Fruit fly (Drosophila melanogaster) whole organism, embryonic: ENCODE data around the gene CG42710.

Experiments used
- Antp ChIP-seq: fragments of 200-800 bp; sonication (Bioruptor generic); optimal IDR thresholded peaks from 3 replicates; lab custom pipeline; 2016; ENCODE audit warnings: missing biosample characterization, missing genetic modification characterization
- B-H1 ChIP-seq: fragments of 200-800 bp; sonication (Bioruptor generic); IDR thresholded peaks from 3 replicates; pipeline ENCODE4 v1.3.6; 2022; ENCODE audit warnings: missing biosample characterization, missing genetic modification characterization
- BtbVII ChIP-seq: fragments of 200-800 bp; sonication (Bioruptor generic); optimal IDR thresholded peaks from 3 replicates; lab custom pipeline; 2017; ENCODE audit warnings: missing biosample characterization, mild to moderate bottlenecking, missing genetic modification characterization
- CG11398 ChIP-seq: fragments of 200-800 bp; sonication (Bioruptor generic); optimal IDR thresholded peaks from 2 replicates; lab custom pipeline; 2016; ENCODE audit warnings: missing biosample characterization, missing genetic modification characterization
- CG12659 ChIP-seq: fragments of 200-800 bp; sonication (Bioruptor generic); optimal IDR thresholded peaks from 3 replicates; lab custom pipeline; 2017; ENCODE audit warnings: mild to moderate bottlenecking, missing biosample characterization, missing genetic modification reagents, missing genetic modification characterization
- CG12744 ChIP-seq: fragments of 200-800 bp; sonication (Bioruptor generic); optimal IDR thresholded peaks from 2 replicates; lab custom pipeline; 2016; ENCODE audit warnings: missing biosample characterization, missing genetic modification characterization
- CG13123 ChIP-seq: fragments of 200-800 bp; sonication (Bioruptor generic); optimal IDR thresholded peaks from 2 replicates; lab custom pipeline; 2016; ENCODE audit warnings: missing biosample characterization, missing genetic modification characterization
- CG16813 ChIP-seq: fragments of 200-800 bp; sonication (Bioruptor generic); IDR thresholded peaks from 3 replicates; pipeline ENCODE4 v1.3.6; 2022; ENCODE audit warnings: missing biosample characterization, missing genetic modification characterization; ENCODE audit not compliant: partially characterized antibody
- CG17802 ChIP-seq: fragments of 200-800 bp; sonication (Bioruptor generic); optimal IDR thresholded peaks from 2 replicates; lab custom pipeline; 2018; ENCODE audit warnings: missing biosample characterization, mild to moderate bottlenecking, missing genetic modification characterization, moderate library complexity
- CG17912 ChIP-seq: fragments of 200-800 bp; sonication (Bioruptor generic); optimal IDR thresholded peaks from 2 replicates; lab custom pipeline; 2018; ENCODE audit warnings: missing biosample characterization, mild to moderate bottlenecking, missing genetic modification characterization
- CG1832 ChIP-seq: fragments of 200-800 bp; sonication (Bioruptor generic); optimal IDR thresholded peaks from 2 replicates; lab custom pipeline; 2017; ENCODE audit warnings: missing biosample characterization, mild to moderate bottlenecking, missing genetic modification characterization, inconsistent platforms
- CG2120 ChIP-seq: fragments of 200-800 bp; sonication (Bioruptor generic); optimal IDR thresholded peaks from 3 replicates; lab custom pipeline; 2016; ENCODE audit warnings: missing biosample characterization, missing genetic modification characterization
- CG2678 ChIP-seq: fragments of 200-800 bp; sonication (Bioruptor generic); optimal IDR thresholded peaks from 3 replicates; lab custom pipeline; 2019; ENCODE audit warnings: missing biosample characterization, mild to moderate bottlenecking, missing genetic modification characterization, moderate library complexity
- CG32532 ChIP-seq: fragments of 200-800 bp; sonication (Bioruptor generic); IDR thresholded peaks from 2 replicates; pipeline ENCODE4 v1.3.6; 2022; ENCODE audit warnings: missing biosample characterization, missing genetic modification characterization
- CG4617 ChIP-seq: fragments of 200-800 bp; sonication (Bioruptor generic); optimal IDR thresholded peaks from 3 replicates; lab custom pipeline; 2016; ENCODE audit warnings: missing biosample characterization, missing genetic modification characterization, borderline replicate concordance
- CG6791 ChIP-seq: fragments of 200-800 bp; sonication (Bioruptor generic); IDR thresholded peaks from 3 replicates; pipeline ENCODE4 v1.3.6; 2022; ENCODE audit warnings: missing biosample characterization, missing genetic modification characterization; ENCODE audit not compliant: partially characterized antibody
- CG8359 ChIP-seq: fragments of 200-800 bp; sonication (Bioruptor generic); optimal IDR thresholded peaks from 2 replicates; lab custom pipeline; 2017; ENCODE audit warnings: missing biosample characterization, mild to moderate bottlenecking, missing genetic modification characterization, borderline replicate concordance
- CG8924 ChIP-seq: fragments of 200-800 bp; optimal IDR thresholded peaks from 3 replicates; lab custom pipeline; 2019; ENCODE audit warnings: missing biosample characterization, mild to moderate bottlenecking, missing genetic modification characterization, moderate library complexity
- CG9215 ChIP-seq: fragments of 200-800 bp; sonication (Bioruptor generic); IDR thresholded peaks from 2 replicates; pipeline ENCODE4 v1.3.6; 2022; ENCODE audit warnings: missing biosample characterization, missing genetic modification characterization
- CG9876 ChIP-seq: fragments of 200-800 bp; sonication (Bioruptor generic); optimal IDR thresholded peaks from 2 replicates; lab custom pipeline; 2016; ENCODE audit warnings: missing biosample characterization, missing genetic modification characterization
- D ChIP-seq, 2 experiments: fragments of 200-800 bp in 1 of 2; fragments of >200 bp in 1 of 2; sonication (Bioruptor generic) in 1 of 2; optimal IDR thresholded peaks; 2 replicates in 1 of 2; 3 replicates in 1 of 2; lab custom pipeline; 2017; ENCODE audit warnings: mild to moderate bottlenecking in 1 of 2, missing biosample characterization in 1 of 2, missing genetic modification characterization in 1 of 2, missing genetic modification reagents in 1 of 2
- Eip74EF ChIP-seq, 2 experiments: fragments of 200-800 bp in 1 of 2; fragments of >200 bp in 1 of 2; sonication (Bioruptor generic) in 1 of 2; optimal IDR thresholded peaks; 2 replicates each; lab custom pipeline; 2017 to 2019; ENCODE audit warnings: missing biosample characterization in 2 of 2, missing genetic modification characterization in 2 of 2, mild to moderate bottlenecking in 1 of 2, moderate library complexity in 1 of 2
- Fer1 ChIP-seq: fragments of 200-800 bp; sonication (Bioruptor generic); optimal IDR thresholded peaks from 2 replicates; lab custom pipeline; 2017; ENCODE audit warnings: missing biosample characterization, mild to moderate bottlenecking, missing genetic modification characterization
- HLH4C ChIP-seq: fragments of 200-800 bp; sonication (Bioruptor generic); IDR thresholded peaks from 3 replicates; pipeline ENCODE4 v1.3.6; 2022; ENCODE audit warnings: missing biosample characterization, missing genetic modification characterization; ENCODE audit not compliant: partially characterized antibody
- HLHmδ ChIP-seq: fragments of 200-800 bp; sonication (Bioruptor generic); optimal IDR thresholded peaks from 2 replicates; lab custom pipeline; 2018; ENCODE audit warnings: missing biosample characterization, mild to moderate bottlenecking, missing genetic modification characterization, moderate library complexity
- NC2α ChIP-seq: fragments of 200-800 bp; sonication (Bioruptor generic); optimal IDR thresholded peaks from 2 replicates; lab custom pipeline; 2016; ENCODE audit warnings: missing biosample characterization, missing genetic modification characterization
- NfI ChIP-seq: fragments of 200-800 bp; sonication (Bioruptor generic); optimal IDR thresholded peaks from 3 replicates; lab custom pipeline; 2018; ENCODE audit warnings: missing biosample characterization, mild to moderate bottlenecking, missing genetic modification characterization, moderate library complexity
- Oaz ChIP-seq: fragments of 200-800 bp; sonication (Bioruptor generic); IDR thresholded peaks from 2 replicates; pipeline ENCODE4 v1.3.6; 2022; ENCODE audit warnings: missing biosample characterization, missing genetic modification characterization
- ase ChIP-seq: fragments of 200-800 bp; sonication (Bioruptor generic); IDR thresholded peaks from 3 replicates; pipeline ENCODE4 v1.3.6; 2022; ENCODE audit warnings: missing biosample characterization, missing genetic modification characterization
- bbx ChIP-seq: fragments of 200-800 bp; sonication (Bioruptor generic); IDR thresholded peaks from 2 replicates; pipeline ENCODE4 v1.3.6; 2022; ENCODE audit warnings: missing biosample characterization, missing genetic modification characterization; ENCODE audit not compliant: partially characterized antibody
- cas ChIP-seq: fragments of 200-800 bp; sonication (Bioruptor generic); IDR thresholded peaks from 2 replicates; pipeline ENCODE4 v1.3.6; 2022; ENCODE audit warnings: missing biosample characterization, missing genetic modification characterization
- h ChIP-seq: fragments of >200 bp; optimal IDR thresholded peaks from 2 replicates; lab custom pipeline; 2017
- jing ChIP-seq: fragments of 200-800 bp; sonication (Bioruptor generic); optimal IDR thresholded peaks from 2 replicates; lab custom pipeline; 2018; ENCODE audit warnings: missing biosample characterization, mild to moderate bottlenecking, missing genetic modification characterization
- ken ChIP-seq: fragments of 200-800 bp; sonication (Bioruptor generic); IDR thresholded peaks from 3 replicates; pipeline ENCODE4 v1.3.6; 2022; ENCODE audit warnings: missing biosample characterization, missing genetic modification characterization
- lbe ChIP-seq: fragments of 200-800 bp; sonication (Bioruptor generic); optimal IDR thresholded peaks from 2 replicates; lab custom pipeline; 2016; ENCODE audit warnings: missing biosample characterization, mild to moderate bottlenecking, missing genetic modification characterization
- lov ChIP-seq, 2 experiments: fragments of 200-800 bp in 1 of 2; fragments of >200 bp in 1 of 2; sonication (Bioruptor generic) in 1 of 2; IDR thresholded peaks in 1 of 2; optimal IDR thresholded peaks in 1 of 2; 2 replicates in 1 of 2; 3 replicates in 1 of 2; pipeline versions ENCODE4 v1.3.6 to Lab custom; 2017 to 2022; ENCODE audit warnings: missing biosample characterization in 1 of 2, missing genetic modification characterization in 1 of 2
- luna ChIP-seq: fragments of 200-800 bp; sonication (Bioruptor generic); optimal IDR thresholded peaks from 2 replicates; lab custom pipeline; 2016; ENCODE audit warnings: missing biosample characterization, missing genetic modification characterization
- nau ChIP-seq: fragments of 200-800 bp; sonication (Bioruptor generic); optimal IDR thresholded peaks from 3 replicates; lab custom pipeline; 2017; ENCODE audit warnings: missing biosample characterization, mild to moderate bottlenecking, missing genetic modification characterization, missing genetic modification reagents
- pan ChIP-seq, 4 experiments: fragments of >200 bp in 3 of 4; fragments of 200-800 bp in 1 of 4; sonication (Bioruptor generic) in 1 of 4; optimal IDR thresholded peaks in 3 of 4; IDR thresholded peaks in 1 of 4; 2 replicates each; pipeline versions ENCODE4 v1.3.6 to Lab custom; 2017 to 2022; ENCODE audit warnings: missing biosample characterization in 2 of 4, missing genetic modification characterization in 2 of 4, mixed read lengths in 1 of 4
- pfk ChIP-seq: fragments of 200-800 bp; sonication (Bioruptor generic); optimal IDR thresholded peaks from 2 replicates; lab custom pipeline; 2018; ENCODE audit warnings: missing biosample characterization, mild to moderate bottlenecking, missing genetic modification characterization, moderate library complexity
- psq ChIP-seq: fragments of 200-800 bp; sonication (Bioruptor generic); optimal IDR thresholded peaks from 2 replicates; lab custom pipeline; 2017; ENCODE audit warnings: missing biosample characterization, missing genetic modification characterization
- run ChIP-seq: fragments of 200-800 bp; sonication (Bioruptor generic); optimal IDR thresholded peaks from 3 replicates; lab custom pipeline; 2018; ENCODE audit warnings: missing biosample characterization, mild to moderate bottlenecking, missing genetic modification characterization
- salm ChIP-seq: fragments of 200-800 bp; sonication (Bioruptor generic); optimal IDR thresholded peaks from 2 replicates; lab custom pipeline; 2018; ENCODE audit warnings: missing biosample characterization, mild to moderate bottlenecking, missing genetic modification characterization
- sna ChIP-seq: fragments of 200-800 bp; sonication (Bioruptor generic); IDR thresholded peaks from 2 replicates; pipeline ENCODE4 v1.3.6; 2022; ENCODE audit warnings: missing biosample characterization, missing genetic modification characterization; ENCODE audit not compliant: partially characterized antibody
- tll ChIP-seq, 2 experiments: fragments of 200-800 bp in 1 of 2; fragments of >200 bp in 1 of 2; sonication (Bioruptor generic) in 1 of 2; optimal IDR thresholded peaks; 2 replicates each; lab custom pipeline; 2017 to 2019; ENCODE audit warnings: missing biosample characterization in 2 of 2, missing genetic modification characterization in 2 of 2, mild to moderate bottlenecking in 1 of 2, moderate library complexity in 1 of 2
- tna ChIP-seq: fragments of 200-800 bp; sonication (Bioruptor generic); IDR thresholded peaks from 2 replicates; pipeline ENCODE4 v1.3.6; 2022; ENCODE audit warnings: missing biosample characterization, missing genetic modification characterization; ENCODE audit not compliant: partially characterized antibody
- wdn ChIP-seq: fragments of 200-800 bp; sonication (Bioruptor generic); IDR thresholded peaks from 2 replicates; pipeline ENCODE4 v1.3.6; 2022; ENCODE audit warnings: missing biosample characterization, missing genetic modification characterization
- zen ChIP-seq: fragments of 200-800 bp; sonication (Bioruptor generic); optimal IDR thresholded peaks from 3 replicates; lab custom pipeline; 2018; ENCODE audit warnings: missing biosample characterization, mild to moderate bottlenecking, missing genetic modification characterization, moderate library complexity

CG42710 gene

dm6 chr2L:8738253-8738665 lies 44.0 kb downstream of the CG42710 start (continued):
- no peak for TF ChIP-seq CG11398 (GFP tag; lab: Kevin White, UChicago)
- TF ChIP-seq pan (optimal IDR thresholded peaks at IDR 0.05; lab: Kevin White, UChicago), result no peak
- peak in 1 of 2 experiments; percentile 63 for TF ChIP-seq pan (GFP tag; optimal IDR thresholded peaks at IDR 0.05 in 1 of 2, IDR thresholded peaks at IDR 0.05 in 1 of 2)
- peak; percentile 49 for TF ChIP-seq NfI (GFP tag; lab: Kevin White, UChicago)
- no peak for TF ChIP-seq CG9876
- TF ChIP-seq lov (optimal IDR thresholded peaks at IDR 0.05; lab: Kevin White, UChicago), result no peak
- no peak for TF ChIP-seq lov (GFP tag; IDR thresholded peaks at IDR 0.05; lab: Robert Waterston, UW)
- peak; percentile 28; the same call in 1 of the 2 replicates for TF ChIP-seq tna (GFP tag; lab: Robert Waterston, UW)
- no peak for TF ChIP-seq CG16813
- TF ChIP-seq ase (GFP tag; lab: Robert Waterston, UW), result no peak
- peak; percentile 79 for TF ChIP-seq CG32532
- no peak for TF ChIP-seq bbx (GFP tag; lab: Robert Waterston, UW)
- peak; percentile 60 for TF ChIP-seq Fer1 (GFP tag; lab: Kevin White, UChicago)
- TF ChIP-seq CG12659, result peak; percentile 49
- TF ChIP-seq h (lab: Kevin White, UChicago), result no peak
- no peak for TF ChIP-seq D (optimal IDR thresholded peaks at IDR 0.05; lab: Kevin White, UChicago)
- no peak for TF ChIP-seq D (GFP tag; optimal IDR thresholded peaks at IDR 0.05; lab: Kevin White, UChicago)
- TF ChIP-seq lbe (GFP tag; lab: Kevin White, UChicago), result peak; percentile 16
- no peak for TF ChIP-seq CG1832 (GFP tag; lab: Kevin White, UChicago)
- no peak for TF ChIP-seq Oaz (GFP tag; lab: Robert Waterston, UW)
- no peak; the same call in 2 of the 3 replicates for TF ChIP-seq CG6791 (GFP tag; lab: Robert Waterston, UW)
- peak; percentile 50 for TF ChIP-seq nau (GFP tag; lab: Kevin White, UChicago)
- TF ChIP-seq HLH4C, result no peak; the same call in 2 of the 3 replicates
- no peak for TF ChIP-seq CG12744 (GFP tag; lab: Kevin White, UChicago)
- no peak for TF ChIP-seq tll (GFP tag; optimal IDR thresholded peaks at IDR 0.05; lab: Kevin White, UChicago)
- TF ChIP-seq CG2120 (GFP tag; lab: Kevin White, UChicago), result peak; percentile 78
- TF ChIP-seq CG8924, result peak; percentile 49
- TF ChIP-seq CG17912 (GFP tag; lab: Kevin White, UChicago), result no peak
- peak; percentile 68 for TF ChIP-seq CG2678 (tag; lab: Kevin White, UChicago)
- no peak for TF ChIP-seq cas (GFP tag; lab: Robert Waterston, UW)
- TF ChIP-seq sna, result no peak
- TF ChIP-seq salm (tag; lab: Kevin White, UChicago), result peak; percentile 36
- TF ChIP-seq zen (tag; lab: Kevin White, UChicago), result no peak
- TF ChIP-seq HLHmδ (GFP tag; lab: Kevin White, UChicago), result no peak
- TF ChIP-seq pfk (GFP tag; lab: Kevin White, UChicago), result no peak
- TF ChIP-seq jing (GFP tag; lab: Kevin White, UChicago), result no peak
- peak; percentile 49; the same call in 1 of the 3 replicates for TF ChIP-seq ken
- no peak for TF ChIP-seq Eip74EF (GFP tag; optimal IDR thresholded peaks at IDR 0.05; lab: Kevin White, UChicago)
- no peak for TF ChIP-seq psq (GFP tag; lab: Kevin White, UChicago)
- TF ChIP-seq Antp (GFP tag; lab: Kevin White, UChicago), result no peak
- TF ChIP-seq wdn (GFP tag; lab: Robert Waterston, UW), result 0 out of 2 replicates have a peak, but pooled peaks have one; percentile 38
- no peak for TF ChIP-seq CG9215 (GFP tag; lab: Robert Waterston, UW)
- no peak for TF ChIP-seq NC2α
- peak; percentile 12; the same call in 1 of the 3 replicates for TF ChIP-seq B-H1 (GFP tag; lab: Robert Waterston, UW)
- no peak for TF ChIP-seq CG4617 (GFP tag; lab: Kevin White, UChicago)
- no peak for TF ChIP-seq run
- TF ChIP-seq CG8359, result no peak
- TF ChIP-seq BtbVII (GFP tag; lab: Kevin White, UChicago), result peak; percentile 9
- TF ChIP-seq CG17802 (tag; lab: Kevin White, UChicago), result no peak
- TF ChIP-seq luna (GFP tag; lab: Kevin White, UChicago), result no peak
- TF ChIP-seq CG13123 (GFP tag; lab: Kevin White, UChicago), result no peak
